Fruit fly (Drosophila melanogaster): ENCODE results near the gene CG1116.

DNA sequence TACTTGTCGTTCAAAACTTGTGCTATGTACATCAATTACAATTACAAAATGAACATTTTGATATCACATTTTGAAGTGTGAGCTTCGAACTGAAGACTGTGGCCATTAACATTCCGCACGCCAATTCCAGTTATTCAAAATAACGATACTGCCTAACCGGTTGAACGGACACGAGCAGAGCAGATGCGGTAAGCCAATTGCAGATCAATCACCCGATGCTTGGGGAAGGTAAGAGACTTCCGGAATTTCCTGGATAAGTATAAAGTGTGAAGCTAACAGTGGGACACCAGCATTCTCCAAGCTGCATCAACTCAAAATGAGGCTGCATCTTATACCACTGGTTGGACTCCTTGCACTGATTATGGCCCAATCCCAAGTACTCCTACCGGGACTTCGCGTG lies 4.4 kb downstream of the CG1116 start, which contains the start of gene CG14664:
- no peak for TF ChIP-seq yki (optimal IDR thresholded peaks at IDR 0.05)
- no peak for TF ChIP-seq CG11247 (GFP tag; IDR thresholded peaks at IDR 0.05)
- TF ChIP-seq chn (GFP tag; optimal IDR thresholded peaks at IDR 0.05): no peak
- TF ChIP-seq disco-r (GFP tag; optimal IDR thresholded peaks at IDR 0.05): no peak
- TF ChIP-seq CG14965 (GFP tag; optimal IDR thresholded peaks at IDR 0.05; ENCODE audit: borderline replicate concordance): no peak
- no peak for TF ChIP-seq Dfd (GFP tag; optimal IDR thresholded peaks at IDR 0.05)
